Worm (Caenorhabditis elegans) whole organism, early embryonic: ENCODE measurements around the gene clec-40.

Source experiments
- B0310.2 ChIP-seq: sonication (generic microtip); optimal IDR thresholded peaks from 2 replicates; lab custom pipeline; 2016; ENCODE audit warnings: mild to moderate bottlenecking, missing genetic modification characterization, missing compliant biosample characterization
- F13C5.2 ChIP-seq: sonication (generic microtip); optimal IDR thresholded peaks from 2 replicates; lab custom pipeline; 2017; ENCODE audit warnings: mild to moderate bottlenecking, missing genetic modification characterization, inconsistent platforms, missing compliant biosample characterization
- aly-1 ChIP-seq: sonication (generic microtip); optimal IDR thresholded peaks from 2 replicates; lab custom pipeline; 2016; ENCODE audit warnings: missing genetic modification characterization, missing compliant biosample characterization
- ama-1 ChIP-seq: fragments of 150-350 bp; optimal IDR thresholded peaks from 2 replicates; lab custom pipeline; 2014
- ceh-13 ChIP-seq: fragments of 200-800 bp; sonication (Bioruptor generic); optimal IDR thresholded peaks from 2 replicates; lab custom pipeline; 2018; ENCODE audit warnings: mild to moderate bottlenecking, missing genetic modification characterization, missing compliant biosample characterization
- ceh-36 ChIP-seq: sonication (generic microtip); optimal IDR thresholded peaks from 2 replicates; lab custom pipeline; 2016; ENCODE audit warnings: missing genetic modification characterization, inconsistent platforms, missing compliant biosample characterization
- ets-7 ChIP-seq: sonication (generic microtip); optimal IDR thresholded peaks from 2 replicates; lab custom pipeline; 2016; ENCODE audit warnings: missing genotype, missing genetic modification characterization, missing compliant biosample characterization
- flt-1 ChIP-seq: fragments of 200-800 bp; sonication (Bioruptor generic); IDR thresholded peaks from 2 replicates; pipeline ENCODE4 v1.3.6; 2022; ENCODE audit warnings: missing genetic modification characterization, missing compliant biosample characterization
- hmbx-1 ChIP-seq: sonication (generic microtip); optimal IDR thresholded peaks from 2 replicates; lab custom pipeline; 2016; ENCODE audit warnings: mild to moderate bottlenecking, missing genetic modification characterization, missing compliant biosample characterization
- hmg-4 ChIP-seq: fragments of 200-800 bp; sonication (Bioruptor generic); optimal IDR thresholded peaks from 2 replicates; lab custom pipeline; 2018; ENCODE audit warnings: mild to moderate bottlenecking, missing genetic modification characterization, missing compliant biosample characterization
- hnd-1 ChIP-seq: sonication (generic microtip); optimal IDR thresholded peaks from 2 replicates; lab custom pipeline; 2016; ENCODE audit warnings: missing genetic modification characterization, missing compliant biosample characterization
- pes-1 ChIP-seq: fragments of 200-800 bp; sonication (Bioruptor generic); IDR thresholded peaks from 2 replicates; pipeline ENCODE4 v1.3.6; 2022; ENCODE audit warnings: missing genetic modification reagents, missing genetic modification characterization, missing compliant biosample characterization
- scrt-1 ChIP-seq: fragments of 200-800 bp; sonication (Bioruptor generic); IDR thresholded peaks from 2 replicates; pipeline ENCODE4 v1.3.6; 2022; ENCODE audit warnings: missing genetic modification characterization, missing compliant biosample characterization
- sea-1 ChIP-seq: fragments of 200-800 bp; sonication (Bioruptor generic); conservative IDR thresholded peaks from 2 replicates; pipeline ENCODE4 v1.3.6; 2022; ENCODE audit warnings: missing genetic modification characterization, missing compliant biosample characterization
- tbx-11 ChIP-seq: fragments of 200-800 bp; sonication (Bioruptor generic); IDR thresholded peaks from 2 replicates; pipeline ENCODE4 v1.3.6; 2022; ENCODE audit warnings: missing genetic modification characterization, missing compliant biosample characterization
- tbx-37 ChIP-seq: fragments of 200-800 bp; sonication (Bioruptor generic); conservative IDR thresholded peaks from 2 replicates; pipeline ENCODE4 v1.3.6; 2022; ENCODE audit warnings: missing genetic modification reagents, missing genetic modification characterization, missing compliant biosample characterization
- tra-4 ChIP-seq: sonication (generic microtip); optimal IDR thresholded peaks from 2 replicates; lab custom pipeline; 2017; ENCODE audit warnings: missing genetic modification characterization, missing compliant biosample characterization

Gene clec-40

ce11 chrV:16857977-16858479 lies 17.2 kb upstream of the clec-40 start, which contains the start of the genes clec-31 and clec-22:
Gene clec-31, minus strand, starts transcription at chrV:16858077.
Gene clec-22, plus strand, starts transcription at chrV:16858429.
- TF ChIP-seq F13C5.2 (tag; lab: Kevin White, UChicago) = no peak

ce11 chrV:16853956-16854683 lies 13.3 kb upstream of the clec-40 start, which contains the start of the genes clec-35 and clec-27:
Gene clec-35, minus strand, starts transcription at chrV:16854056.
Gene clec-27, plus strand, starts transcription at chrV:16854633.
- TF ChIP-seq tbx-37 (GFP tag; lab: Robert Waterston, UW) (no peak), ceh-13 (GFP tag; lab: Kevin White, UChicago) (no peak), tbx-11 (GFP tag; lab: Robert Waterston, UW) (no peak), hnd-1 (tag; lab: Kevin White, UChicago) (no peak), ceh-36 (no peak), flt-1 (GFP tag; lab: Robert Waterston, UW) (no peak), tra-4 (tag; lab: Kevin White, UChicago) (no peak), hmg-4 (GFP tag; lab: Kevin White, UChicago) (no peak), B0310.2 (tag; lab: Kevin White, UChicago) (no peak), ets-7 (tag; lab: Kevin White, UChicago) (no peak), scrt-1 (GFP tag; lab: Robert Waterston, UW) (no peak), F13C5.2 (tag; lab: Kevin White, UChicago) (no peak), aly-1 (tag; lab: Kevin White, UChicago) (no peak), pes-1 (no peak), ama-1 (lab: Kevin White, UChicago) (no peak), hmbx-1 (tag; lab: Kevin White, UChicago) (no peak)

DNA sequence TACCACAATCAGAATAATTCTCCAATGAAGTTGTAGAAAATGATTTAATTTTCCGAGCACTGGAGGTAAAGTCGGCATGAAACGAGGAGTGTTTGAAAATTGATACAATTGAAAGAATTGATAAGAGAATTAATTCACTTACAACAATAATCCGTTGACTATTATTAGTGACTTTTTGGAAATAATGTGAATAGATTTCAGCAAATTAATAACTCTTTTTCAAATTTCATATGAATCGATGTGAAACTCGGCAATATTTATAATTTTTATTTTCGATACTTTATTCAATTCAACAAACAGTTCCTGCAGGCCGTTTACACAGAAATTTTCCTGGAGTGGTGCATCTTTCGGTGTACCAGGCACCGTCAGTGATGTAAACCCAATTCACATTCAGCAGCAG lies 11.1 kb upstream of the clec-40 start, which contains the start of gene clec-37:
TSS of gene clec-37 (minus strand) at position 101 of the 400 bp plus-strand sequence.
- TF ChIP-seq tbx-37 (GFP tag; lab: Robert Waterston, UW) (no peak), flt-1 (GFP tag; lab: Robert Waterston, UW) (no peak), ceh-13 (GFP tag; lab: Kevin White, UChicago) (no peak), aly-1 (tag; lab: Kevin White, UChicago) (no peak), B0310.2 (tag; lab: Kevin White, UChicago) (no peak), hmbx-1 (tag; lab: Kevin White, UChicago) (no peak), ceh-36 (no peak), pes-1 (no peak), hmg-4 (GFP tag; lab: Kevin White, UChicago) (no peak), ets-7 (tag; lab: Kevin White, UChicago) (no peak), sea-1 (no peak), tra-4 (tag; lab: Kevin White, UChicago) (no peak), F13C5.2 (tag; lab: Kevin White, UChicago) (no peak), hnd-1 (tag; lab: Kevin White, UChicago) (no peak), scrt-1 (GFP tag; lab: Robert Waterston, UW) (no peak)

ce11 chrV:16848498-16848897 lies 7.6 kb upstream of the clec-40 start, which contains the start of the genes clec-36 and clec-26:
Gene clec-36, minus strand, starts transcription at chrV:16848598.
Gene clec-26, plus strand, starts transcription at chrV:16848611.
- TF ChIP-seq ets-7 (tag; lab: Kevin White, UChicago) = no peak

DNA sequence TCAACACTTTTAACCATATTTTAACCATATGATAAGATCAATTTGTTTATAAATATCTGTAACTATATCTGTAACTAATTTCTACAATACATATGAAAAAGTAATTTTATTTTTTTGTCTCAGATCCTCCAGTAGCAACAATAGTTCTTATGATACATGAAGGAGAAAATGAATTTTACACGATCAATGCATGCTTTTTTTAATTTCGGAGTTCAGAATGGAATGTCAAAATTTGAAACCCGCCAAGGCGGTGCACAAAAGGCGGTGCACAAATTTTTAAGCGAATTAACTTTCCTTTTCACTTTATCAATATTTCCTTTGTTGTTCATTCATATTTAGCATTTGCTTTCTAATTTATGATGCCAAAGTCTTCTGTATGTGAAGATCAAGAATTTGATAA lies 2.1 kb upstream of the clec-40 start, which contains the start of gene clec-25:
TSS of gene clec-25 (plus strand) at position 301 of the 400 bp plus-strand sequence.
- TF ChIP-seq ets-7 (tag; lab: Kevin White, UChicago) (no peak), sea-1 (no peak), hnd-1 (tag; lab: Kevin White, UChicago) (no peak), scrt-1 (GFP tag; lab: Robert Waterston, UW) (no peak), B0310.2 (tag; lab: Kevin White, UChicago) (no peak), hmg-4 (GFP tag; lab: Kevin White, UChicago) (no peak), tra-4 (tag; lab: Kevin White, UChicago) (no peak)

DNA sequence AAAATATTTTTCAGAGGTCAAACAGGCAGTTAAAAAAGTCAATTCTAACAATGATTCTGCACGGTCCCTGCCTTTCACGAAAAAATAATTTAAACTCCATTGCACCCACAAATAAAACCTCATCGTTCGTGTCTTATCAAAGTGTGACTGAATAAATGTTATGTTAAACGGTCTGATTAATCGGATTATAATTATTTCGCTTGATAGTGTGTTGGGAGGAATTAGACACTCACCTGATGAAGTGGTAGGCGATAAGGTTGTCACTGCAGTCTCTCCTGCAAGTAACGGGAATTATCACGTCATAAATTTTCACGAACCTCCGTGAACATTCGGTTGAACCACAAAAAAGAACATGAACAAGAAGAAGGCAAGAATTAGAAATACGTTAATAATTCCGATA lies 578 bp downstream of the clec-40 start:
- TF ChIP-seq tbx-11 (GFP tag; lab: Robert Waterston, UW) = no peak
- no peak for TF ChIP-seq scrt-1 (GFP tag; lab: Robert Waterston, UW)
- TF ChIP-seq F13C5.2 (tag; lab: Kevin White, UChicago) = no peak
- TF ChIP-seq tra-4 (tag; lab: Kevin White, UChicago) = no peak
- no peak for TF ChIP-seq B0310.2 (tag; lab: Kevin White, UChicago)
- TF ChIP-seq ceh-13 (GFP tag; lab: Kevin White, UChicago) = no peak
- no peak for TF ChIP-seq hmbx-1 (tag; lab: Kevin White, UChicago)
- TF ChIP-seq tbx-37 (GFP tag; lab: Robert Waterston, UW) = no peak
- TF ChIP-seq hmg-4 (GFP tag; lab: Kevin White, UChicago) = no peak
- no peak for TF ChIP-seq aly-1 (tag; lab: Kevin White, UChicago)

ce11 chrV:16838435-16838834 lies 2.4 kb downstream of the clec-40 start:
- no peak for TF ChIP-seq tbx-37 (GFP tag; lab: Robert Waterston, UW)
- no peak for TF ChIP-seq hnd-1 (tag; lab: Kevin White, UChicago)
- TF ChIP-seq scrt-1 (GFP tag; lab: Robert Waterston, UW) = no peak
- no peak for TF ChIP-seq aly-1 (tag; lab: Kevin White, UChicago)
- no peak for TF ChIP-seq tra-4 (tag; lab: Kevin White, UChicago)
- no peak for TF ChIP-seq sea-1
- TF ChIP-seq F13C5.2 (tag; lab: Kevin White, UChicago) = no peak
- no peak for TF ChIP-seq ets-7 (tag; lab: Kevin White, UChicago)
- TF ChIP-seq ceh-13 (GFP tag; lab: Kevin White, UChicago) = no peak
